Worm (Caenorhabditis elegans): Measurements from ENCODE around the gene nspb-12.

DNA sequence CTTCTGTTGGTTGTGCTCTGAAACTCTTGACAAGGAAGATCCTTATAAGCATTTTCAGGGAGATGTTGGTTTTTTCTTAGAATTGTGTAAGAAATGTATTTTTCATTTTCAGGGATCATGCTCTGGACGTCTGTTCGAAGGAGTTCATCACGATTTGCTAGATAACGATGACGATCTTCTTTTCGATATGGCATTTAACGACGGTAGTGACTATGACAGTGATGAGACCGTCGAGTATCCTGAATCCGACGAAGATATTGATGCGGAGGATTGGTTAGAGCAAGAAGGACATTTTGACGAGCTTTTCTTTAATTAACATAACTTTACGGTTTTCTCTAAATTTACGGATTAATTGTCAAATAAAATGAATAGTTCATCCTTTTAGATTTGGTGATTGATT is 20.2 kb upstream of the nspb-12 start:
- TF ChIP-seq tbx-37 (GFP tag; conservative IDR thresholded peaks at IDR 0.05) = no peak
- TF ChIP-seq F13C5.2 (tag; optimal IDR thresholded peaks at IDR 0.05) = no peak
- no peak for TF ChIP-seq ama-1 (optimal IDR thresholded peaks at IDR 0.05)
- TF ChIP-seq tbx-11 (GFP tag; IDR thresholded peaks at IDR 0.05) = no peak
- TF ChIP-seq tra-4 (tag; optimal IDR thresholded peaks at IDR 0.05) = no peak
- no peak for TF ChIP-seq flt-1 (GFP tag; IDR thresholded peaks at IDR 0.05)
- no peak for TF ChIP-seq ceh-36 (tag; optimal IDR thresholded peaks at IDR 0.05)
- no peak for TF ChIP-seq aly-1 (tag; optimal IDR thresholded peaks at IDR 0.05)
- no peak for TF ChIP-seq scrt-1 (GFP tag; IDR thresholded peaks at IDR 0.05)
- TF ChIP-seq ceh-13 (GFP tag; optimal IDR thresholded peaks at IDR 0.05) = no peak
- no peak for TF ChIP-seq ets-7 (tag; optimal IDR thresholded peaks at IDR 0.05)
- TF ChIP-seq pes-1 (GFP tag; IDR thresholded peaks at IDR 0.05) = no peak
- no peak for TF ChIP-seq hnd-1 (tag; optimal IDR thresholded peaks at IDR 0.05)
- no peak for TF ChIP-seq hmbx-1 (tag; optimal IDR thresholded peaks at IDR 0.05)
